Fruit fly (Drosophila melanogaster) whole organism, embryonic: ENCODE results near the gene mRpL4.

Source experiments
- Abd-B ChIP-seq: fragments of 200-800 bp; sonication (Bioruptor generic); optimal IDR thresholded peaks from 2 replicates; lab custom pipeline; 2018; ENCODE audit warnings: missing biosample characterization, mild to moderate bottlenecking, missing genetic modification characterization, moderate library complexity
- Atf3 ChIP-seq: fragments of 200-800 bp; sonication (Bioruptor generic); optimal IDR thresholded peaks from 3 replicates; lab custom pipeline; 2016; ENCODE audit warnings: missing biosample characterization, missing genetic modification characterization
- B-H1 ChIP-seq: fragments of 200-800 bp; sonication (Bioruptor generic); IDR thresholded peaks from 3 replicates; pipeline ENCODE4 v1.3.6; 2022; ENCODE audit warnings: missing biosample characterization, missing genetic modification characterization
- Bdp1 ChIP-seq: fragments of 200-800 bp; sonication (Bioruptor generic); optimal IDR thresholded peaks from 3 replicates; lab custom pipeline; 2016; ENCODE audit warnings: missing biosample characterization, missing genetic modification characterization
- CG1024 ChIP-seq: fragments of 200-800 bp; sonication (Bioruptor generic); IDR thresholded peaks from 2 replicates; pipeline ENCODE4 v1.3.6; 2022; ENCODE audit warnings: missing biosample characterization, missing genetic modification characterization
- CG11398 ChIP-seq: fragments of 200-800 bp; sonication (Bioruptor generic); optimal IDR thresholded peaks from 2 replicates; lab custom pipeline; 2016; ENCODE audit warnings: missing biosample characterization, missing genetic modification characterization
- CG11560 ChIP-seq: fragments of 200-800 bp; sonication (Bioruptor generic); IDR thresholded peaks from 3 replicates; pipeline ENCODE4 v1.3.6; 2022; ENCODE audit warnings: missing biosample characterization, missing genetic modification characterization
- CG11696 ChIP-seq: fragments of 200-800 bp; sonication (Bioruptor generic); IDR thresholded peaks from 2 replicates; pipeline ENCODE4 v1.3.6; 2022; ENCODE audit warnings: missing biosample characterization, missing genetic modification characterization
- CG13424 ChIP-seq: fragments of 200-800 bp; sonication (Bioruptor generic); optimal IDR thresholded peaks from 2 replicates; lab custom pipeline; 2019; ENCODE audit warnings: missing biosample characterization, mild to moderate bottlenecking, missing genetic modification characterization, moderate library complexity
- CG13894 ChIP-seq: fragments of 200-800 bp; sonication (Bioruptor generic); optimal IDR thresholded peaks from 3 replicates; lab custom pipeline; 2018; ENCODE audit warnings: missing biosample characterization, mild to moderate bottlenecking, missing genetic modification characterization, moderate library complexity
- CG14014 ChIP-seq: fragments of 200-800 bp; sonication (Bioruptor generic); IDR thresholded peaks from 2 replicates; pipeline ENCODE4 v1.3.6; 2022; ENCODE audit warnings: missing biosample characterization, missing genetic modification characterization
- CG1647 ChIP-seq: fragments of 200-800 bp; sonication (Bioruptor generic); optimal IDR thresholded peaks from 3 replicates; lab custom pipeline; 2016; ENCODE audit warnings: missing biosample characterization, missing genetic modification characterization
- CG17612 ChIP-seq: fragments of 200-800 bp; sonication (Bioruptor generic); IDR thresholded peaks from 2 replicates; pipeline ENCODE4 v1.3.6; 2022; ENCODE audit warnings: missing biosample characterization, missing genetic modification characterization
- CG3407 ChIP-seq: fragments of 200-800 bp; sonication (Bioruptor generic); optimal IDR thresholded peaks from 2 replicates; lab custom pipeline; 2018; ENCODE audit warnings: missing biosample characterization, mild to moderate bottlenecking, missing genetic modification characterization
- CG3838 ChIP-seq: fragments of 200-800 bp; sonication (Bioruptor generic); optimal IDR thresholded peaks from 3 replicates; lab custom pipeline; 2016; ENCODE audit warnings: missing biosample characterization, missing genetic modification characterization
- CG4282 ChIP-seq: fragments of 200-800 bp; sonication (Bioruptor generic); optimal IDR thresholded peaks from 2 replicates; lab custom pipeline; 2016; ENCODE audit warnings: missing biosample characterization, missing genetic modification characterization
- CG5245 ChIP-seq: fragments of 200-800 bp; sonication (Bioruptor generic); optimal IDR thresholded peaks from 3 replicates; lab custom pipeline; 2016; ENCODE audit warnings: missing biosample characterization, missing genetic modification characterization
- CG6654 ChIP-seq: fragments of 200-800 bp; sonication (Bioruptor generic); optimal IDR thresholded peaks from 2 replicates; lab custom pipeline; 2017; ENCODE audit warnings: missing biosample characterization, mild to moderate bottlenecking, missing genetic modification characterization
- CG6689 ChIP-seq: fragments of 200-800 bp; sonication (Bioruptor generic); IDR thresholded peaks from 2 replicates; pipeline ENCODE4 v1.3.6; 2022; ENCODE audit warnings: missing biosample characterization, missing genetic modification characterization
- CG7786 ChIP-seq: fragments of 200-800 bp; sonication (Bioruptor generic); optimal IDR thresholded peaks from 2 replicates; lab custom pipeline; 2016; ENCODE audit warnings: missing biosample characterization, missing genetic modification characterization
- CG8765 ChIP-seq: fragments of 200-800 bp; sonication (Bioruptor generic); IDR thresholded peaks from 2 replicates; pipeline ENCODE4 v1.3.6; 2022; ENCODE audit warnings: missing biosample characterization, missing genetic modification characterization
- Dll ChIP-seq: fragments of 200-800 bp; sonication (Bioruptor generic); IDR thresholded peaks from 4 replicates; pipeline ENCODE4 v1.3.6; 2022; ENCODE audit warnings: missing biosample characterization, missing genetic modification characterization; ENCODE audit not compliant: partially characterized antibody
- Doc2 ChIP-seq: fragments of 200-800 bp; sonication (Bioruptor generic); IDR thresholded peaks from 2 replicates; pipeline ENCODE4 v1.3.6; 2022; ENCODE audit warnings: missing biosample characterization, missing genetic modification characterization
- Doc3 ChIP-seq: fragments of 200-800 bp; sonication (Bioruptor generic); IDR thresholded peaks from 3 replicates; pipeline ENCODE4 v1.3.6; 2022; ENCODE audit warnings: missing biosample characterization, missing genetic modification characterization; ENCODE audit not compliant: partially characterized antibody
- Fer2 ChIP-seq: fragments of 200-800 bp; sonication (Bioruptor generic); optimal IDR thresholded peaks from 2 replicates; lab custom pipeline; 2018; ENCODE audit warnings: missing biosample characterization, mild to moderate bottlenecking, missing genetic modification characterization, moderate library complexity
- Mes4 ChIP-seq: fragments of 200-800 bp; sonication (Bioruptor generic); optimal IDR thresholded peaks from 2 replicates; lab custom pipeline; 2016; ENCODE audit warnings: missing biosample characterization, missing genetic modification characterization
- Mrtf ChIP-seq: fragments of 200-800 bp; sonication (Bioruptor generic); IDR thresholded peaks from 3 replicates; pipeline ENCODE4 v1.3.6; 2022; ENCODE audit warnings: missing biosample characterization, missing genetic modification characterization
- Side ChIP-seq: fragments of 200-800 bp; sonication (Bioruptor generic); optimal IDR thresholded peaks from 2 replicates; lab custom pipeline; 2016; ENCODE audit warnings: missing biosample characterization, missing genetic modification characterization
- Trl ChIP-seq, 3 experiments: fragments of >200 bp in 2 of 3; fragments of 200-800 bp in 1 of 3; sonication (Bioruptor generic) in 1 of 3; optimal IDR thresholded peaks; 2 replicates in 1 of 3; 3 replicates in 2 of 3; lab custom pipeline; 2016 to 2017; ENCODE audit warnings: missing biosample characterization in 1 of 3, missing genetic modification characterization in 1 of 3
- Xrp1 ChIP-seq: fragments of 200-800 bp; sonication (Bioruptor generic); IDR thresholded peaks from 2 replicates; pipeline ENCODE4 v1.3.6; 2022; ENCODE audit warnings: missing biosample characterization, missing genetic modification characterization
- ash1 ChIP-seq: fragments of 200-800 bp; sonication (Bioruptor generic); optimal IDR thresholded peaks from 2 replicates; lab custom pipeline; 2018; ENCODE audit warnings: missing biosample characterization, mild to moderate bottlenecking, missing genetic modification characterization
- chm ChIP-seq: fragments of 200-800 bp; sonication (Bioruptor generic); IDR thresholded peaks from 2 replicates; pipeline ENCODE4 v1.3.6; 2022; ENCODE audit warnings: missing biosample characterization, missing genetic modification characterization
- chn ChIP-seq: fragments of 200-800 bp; sonication (Bioruptor generic); optimal IDR thresholded peaks from 2 replicates; lab custom pipeline; 2016; ENCODE audit warnings: missing biosample characterization, missing genetic modification characterization
- corto ChIP-seq: fragments of 200-800 bp; sonication (Bioruptor generic); optimal IDR thresholded peaks from 2 replicates; lab custom pipeline; 2016; ENCODE audit warnings: missing biosample characterization, mild to moderate bottlenecking, missing genetic modification characterization, moderate library complexity
- crol ChIP-seq: fragments of 200-800 bp; sonication (Bioruptor generic); IDR thresholded peaks from 2 replicates; pipeline ENCODE4 v1.3.6; 2022; ENCODE audit warnings: missing biosample characterization, missing genetic modification characterization
- dpn ChIP-seq, 2 experiments: fragments of 200-800 bp; sonication (Bioruptor generic); optimal IDR thresholded peaks; 3 replicates each; lab custom pipeline; 2016; ENCODE audit warnings: missing biosample characterization in 2 of 2, missing genetic modification characterization in 2 of 2
- esg ChIP-seq: fragments of 200-800 bp; sonication (Bioruptor generic); conservative IDR thresholded peaks from 2 replicates; pipeline ENCODE4 v1.3.6; 2022; ENCODE audit warnings: missing biosample characterization, missing genetic modification characterization
- eve ChIP-seq, 2 experiments: fragments of >200 bp; optimal IDR thresholded peaks; 2 replicates each; lab custom pipeline; 2017; ENCODE audit warnings: missing biosample characterization in 2 of 2, missing genetic modification characterization in 2 of 2
- fru ChIP-seq: fragments of >200 bp; optimal IDR thresholded peaks from 2 replicates; lab custom pipeline; 2017
- ftz-f1 ChIP-seq: fragments of 200-800 bp; sonication (Bioruptor generic); optimal IDR thresholded peaks from 2 replicates; lab custom pipeline; 2016; ENCODE audit warnings: missing biosample characterization, missing genetic modification characterization
- gsb ChIP-seq: fragments of 200-800 bp; sonication (Bioruptor generic); IDR thresholded peaks from 2 replicates; pipeline ENCODE4 v1.3.6; 2022; ENCODE audit warnings: missing biosample characterization, missing genetic modification characterization
- nerfin-1 ChIP-seq: fragments of 200-800 bp; sonication (Bioruptor generic); optimal IDR thresholded peaks from 3 replicates; lab custom pipeline; 2019; ENCODE audit warnings: missing biosample characterization, mild to moderate bottlenecking, missing genetic modification characterization, moderate library complexity
- pho ChIP-seq: fragments of 200-800 bp; sonication (Bioruptor generic); optimal IDR thresholded peaks from 2 replicates; lab custom pipeline; 2016; ENCODE audit warnings: missing biosample characterization, missing genetic modification characterization
- pnt ChIP-seq: fragments of 200-800 bp; sonication (Bioruptor generic); optimal IDR thresholded peaks from 3 replicates; lab custom pipeline; 2016; ENCODE audit warnings: missing biosample characterization, missing genetic modification characterization
- rib ChIP-seq: fragments of 200-800 bp; sonication (Bioruptor generic); IDR thresholded peaks from 2 replicates; pipeline ENCODE4 v1.3.6; 2022; ENCODE audit warnings: missing biosample characterization, missing genetic modification characterization
- sima ChIP-seq: fragments of 200-800 bp; sonication (Bioruptor generic); optimal IDR thresholded peaks from 2 replicates; lab custom pipeline; 2016; ENCODE audit warnings: missing biosample characterization, missing genetic modification characterization
- so ChIP-seq: fragments of 200-800 bp; sonication (Bioruptor generic); IDR thresholded peaks from 3 replicates; pipeline ENCODE4 v1.3.6; 2022; ENCODE audit warnings: missing biosample characterization, missing genetic modification characterization
- tap ChIP-seq: fragments of 200-800 bp; optimal IDR thresholded peaks from 3 replicates; lab custom pipeline; 2019; ENCODE audit warnings: missing biosample characterization, mild to moderate bottlenecking, missing genetic modification characterization, moderate library complexity
- unc-4 ChIP-seq: fragments of 200-800 bp; sonication (Bioruptor generic); IDR thresholded peaks from 2 replicates; pipeline ENCODE4 v1.3.6; 2022; ENCODE audit warnings: missing biosample characterization, missing genetic modification characterization; ENCODE audit not compliant: partially characterized antibody
- vvl ChIP-seq: fragments of 200-800 bp; sonication (Bioruptor generic); IDR thresholded peaks from 2 replicates; pipeline ENCODE4 v1.3.6; 2022; ENCODE audit warnings: missing biosample characterization, missing genetic modification characterization
- wek ChIP-seq: fragments of 200-800 bp; sonication (Bioruptor generic); optimal IDR thresholded peaks from 3 replicates; lab custom pipeline; 2018; ENCODE audit warnings: missing biosample characterization, mild to moderate bottlenecking, missing genetic modification characterization, moderate library complexity

mRpL4 gene

DNA sequence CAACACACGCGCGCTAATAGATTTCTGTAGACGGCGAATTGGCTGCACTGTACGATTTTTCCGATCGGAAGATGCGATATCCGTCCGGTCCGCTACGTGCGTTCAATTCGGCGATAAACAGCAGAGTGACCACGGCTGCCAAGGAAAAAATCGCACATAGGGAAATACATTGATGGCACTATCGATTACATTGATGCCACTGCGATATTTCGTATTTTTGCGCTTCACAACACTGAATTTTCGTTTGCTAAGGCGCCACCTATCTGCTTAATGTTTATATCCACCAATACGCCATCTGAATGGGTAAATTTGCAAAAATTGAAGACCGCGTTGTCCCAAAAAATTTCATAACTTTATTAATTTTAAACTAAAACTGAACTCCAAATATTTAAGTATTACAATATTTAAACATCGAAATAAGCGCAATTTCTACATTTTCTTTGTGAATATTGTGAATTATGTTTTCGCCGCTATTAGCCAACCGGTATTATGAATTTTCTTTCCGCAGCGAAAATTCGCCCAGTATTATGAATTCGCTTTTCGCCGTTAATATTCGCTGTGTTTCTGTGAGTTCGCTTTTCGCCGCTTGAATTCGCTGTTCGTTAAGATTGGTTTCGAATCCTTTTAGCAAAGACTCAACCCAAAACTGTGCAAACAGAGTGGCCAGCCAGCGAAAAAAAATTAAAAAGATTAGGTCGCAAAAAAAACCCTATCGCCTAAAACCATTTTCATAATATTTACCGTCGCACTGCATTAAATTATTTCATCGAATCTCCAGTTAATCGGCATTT, 41.1 kb downstream of the mRpL4 start, which contains the start of the genes crp and pkaap (continued):
- TF ChIP-seq CG6654 = peak; percentile 43
- TF ChIP-seq rib (GFP tag; lab: Robert Waterston, UW) = no peak
- TF ChIP-seq CG3838 (GFP tag; lab: Kevin White, UChicago) = no peak
- TF ChIP-seq pho (GFP tag; lab: Kevin White, UChicago) = peak; percentile 83
- no peak for TF ChIP-seq Abd-B (GFP tag; lab: Kevin White, UChicago)
- TF ChIP-seq Mrtf (GFP tag; lab: Robert Waterston, UW) = no peak
- no peak for TF ChIP-seq Dll
- TF ChIP-seq Side (GFP tag; lab: Kevin White, UChicago) = peak; percentile 82
- TF ChIP-seq Doc2 = no peak
- peak; percentile 54 for TF ChIP-seq Atf3 (GFP tag; lab: Kevin White, UChicago)
- peak; percentile 90 for TF ChIP-seq CG5245 (GFP tag; lab: Kevin White, UChicago)
- TF ChIP-seq gsb (GFP tag; lab: Robert Waterston, UW) = no peak
- no peak for TF ChIP-seq CG1024
- no peak for TF ChIP-seq B-H1 (GFP tag; lab: Robert Waterston, UW)
- TF ChIP-seq nerfin-1 = no peak
- TF ChIP-seq pnt (GFP tag; lab: Kevin White, UChicago) = peak; percentile 88
- no peak for TF ChIP-seq CG11696 (GFP tag; lab: Robert Waterston, UW)
- TF ChIP-seq Fer2 (tag; lab: Kevin White, UChicago) = peak; percentile 42
- no peak for TF ChIP-seq so
- TF ChIP-seq vvl (GFP tag; lab: Robert Waterston, UW) = no peak
- TF ChIP-seq CG4282 (GFP tag; lab: Kevin White, UChicago) = peak; percentile 79
- peak; percentile 89 for TF ChIP-seq CG1647 (GFP tag; lab: Kevin White, UChicago)
- no peak for TF ChIP-seq eve (GFP tag; optimal IDR thresholded peaks at IDR 0.05; lab: Kevin White, UChicago)
- no peak for TF ChIP-seq CG17612
- peak; percentile 69 for TF ChIP-seq CG3407 (GFP tag; lab: Kevin White, UChicago)
- TF ChIP-seq unc-4 (GFP tag; lab: Robert Waterston, UW) = no peak
- no peak for TF ChIP-seq esg
- peak; percentile 86 for TF ChIP-seq chn (GFP tag; lab: Kevin White, UChicago)
- no peak for TF ChIP-seq CG8765 (GFP tag; lab: Robert Waterston, UW)
- peak; percentile 82 for TF ChIP-seq Bdp1
- no peak for TF ChIP-seq CG14014
- peak; percentile 20 for TF ChIP-seq sima (GFP tag; lab: Kevin White, UChicago)
- peak; percentile 76 for TF ChIP-seq CG7786
- TF ChIP-seq CG13424 (tag; lab: Kevin White, UChicago) = peak; percentile 46
- no peak for TF ChIP-seq crol (GFP tag; lab: Robert Waterston, UW)
- no peak for TF ChIP-seq Xrp1 (GFP tag; lab: Robert Waterston, UW)
- TF ChIP-seq Mes4 = peak; percentile 72
- no peak for TF ChIP-seq CG11560
- TF ChIP-seq dpn (GFP tag; optimal IDR thresholded peaks at IDR 0.05; lab: Kevin White, UChicago) = peak; percentile 91
- no peak for TF ChIP-seq CG6689 (GFP tag; lab: Robert Waterston, UW)
- TF ChIP-seq Trl (optimal IDR thresholded peaks at IDR 0.05; lab: Kevin White, UChicago) = no peak
- peak; percentile 94 for TF ChIP-seq Trl (GFP tag; optimal IDR thresholded peaks at IDR 0.05; lab: Kevin White, UChicago)
- peak; percentile 85 for TF ChIP-seq CG11398 (GFP tag; lab: Kevin White, UChicago)
- TF ChIP-seq CG13894 (tag; lab: Kevin White, UChicago) = peak; percentile 89
- TF ChIP-seq Doc3 = no peak
- TF ChIP-seq fru (lab: Kevin White, UChicago) = no peak
- TF ChIP-seq corto (GFP tag; lab: Kevin White, UChicago) = peak; percentile 91
- peak; percentile 41 for TF ChIP-seq wek (GFP tag; lab: Kevin White, UChicago)
- no peak for TF ChIP-seq chm
- TF ChIP-seq ash1 (GFP tag; lab: Kevin White, UChicago) = peak; percentile 44
- TF ChIP-seq tap (tag; lab: Kevin White, UChicago) = peak; percentile 35
- TF ChIP-seq ftz-f1 (GFP tag; lab: Kevin White, UChicago) = peak; percentile 60
